Fruit fly (Drosophila melanogaster): ENCODE data around the gene CG31205.

DNA sequence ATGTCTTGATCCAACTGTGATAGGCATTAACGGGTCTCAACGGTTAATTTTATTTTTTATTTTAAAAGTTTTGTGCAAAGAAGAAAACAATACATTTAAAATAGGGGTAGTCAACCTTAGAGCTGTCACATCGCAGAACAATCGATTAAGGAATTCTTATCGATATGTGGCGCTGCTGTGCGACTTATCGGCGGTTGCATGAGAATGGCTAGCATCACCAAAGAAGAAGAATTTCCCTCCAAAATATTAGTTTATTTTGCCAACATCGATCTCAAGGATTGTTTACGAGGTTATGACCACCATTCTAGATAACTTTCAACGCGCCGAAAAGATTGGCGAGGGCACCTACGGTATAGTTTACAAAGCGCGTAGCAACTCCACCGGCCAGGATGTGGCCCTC, 4.0 kb downstream of the CG31205 start, which contains the start of gene Cdk2:
- TF ChIP-seq CG8478 (optimal IDR thresholded peaks at IDR 0.05) = no peak
- TF ChIP-seq CTCF (optimal IDR thresholded peaks at IDR 0.05) = peak; percentile 45 to 61

Measured in S2 (cell line).